Fruit fly (Drosophila melanogaster) whole organism, embryonic: ENCODE measurements around the gene CG12438.

Experiments
- Antp ChIP-seq: fragments of 200-800 bp; sonication (Bioruptor generic); optimal IDR thresholded peaks from 3 replicates; lab custom pipeline; 2016; ENCODE audit warnings: missing biosample characterization, missing genetic modification characterization
- CG10565 ChIP-seq: fragments of 200-800 bp; sonication (Bioruptor generic); optimal IDR thresholded peaks from 3 replicates; lab custom pipeline; 2016; ENCODE audit warnings: missing biosample characterization, mild to moderate bottlenecking, missing genetic modification characterization
- CG12236 ChIP-seq: fragments of 200-800 bp; sonication (Bioruptor generic); optimal IDR thresholded peaks from 2 replicates; lab custom pipeline; 2016; ENCODE audit warnings: missing biosample characterization, missing genetic modification characterization
- CG13287 ChIP-seq: fragments of 200-800 bp; sonication (Bioruptor generic); IDR thresholded peaks from 2 replicates; pipeline ENCODE4 v1.3.6; 2022; ENCODE audit warnings: missing biosample characterization, missing genetic modification characterization; ENCODE audit not compliant: partially characterized antibody
- CG15601 ChIP-seq: fragments of 200-800 bp; sonication (Bioruptor generic); optimal IDR thresholded peaks from 3 replicates; lab custom pipeline; 2019; ENCODE audit warnings: missing biosample characterization, mild to moderate bottlenecking, missing genetic modification characterization, moderate library complexity
- CG17361 ChIP-seq: fragments of 200-800 bp; sonication (Bioruptor generic); IDR thresholded peaks from 3 replicates; pipeline ENCODE4 v1.3.6; 2022; ENCODE audit warnings: missing biosample characterization, missing genetic modification characterization
- CG17568 ChIP-seq: fragments of 200-800 bp; sonication (Bioruptor generic); optimal IDR thresholded peaks from 2 replicates; lab custom pipeline; 2018; ENCODE audit warnings: missing biosample characterization, mild to moderate bottlenecking, missing genetic modification characterization, moderate library complexity
- CG17829 ChIP-seq: fragments of 200-800 bp; optimal IDR thresholded peaks from 2 replicates; lab custom pipeline; 2019; ENCODE audit warnings: missing biosample characterization, mild to moderate bottlenecking, missing genetic modification characterization, moderate library complexity
- CG2129 ChIP-seq: fragments of 200-800 bp; sonication (Bioruptor generic); IDR thresholded peaks from 2 replicates; pipeline ENCODE4 v1.3.6; 2022; ENCODE audit warnings: missing biosample characterization, missing genetic modification characterization; ENCODE audit not compliant: partially characterized antibody
- CG2875 ChIP-seq: fragments of 200-800 bp; sonication (Bioruptor generic); optimal IDR thresholded peaks from 2 replicates; lab custom pipeline; 2017; ENCODE audit warnings: missing biosample characterization, mild to moderate bottlenecking, missing genetic modification characterization, missing genetic modification reagents
- CG32767 ChIP-seq: fragments of 200-800 bp; sonication (Bioruptor generic); IDR thresholded peaks from 2 replicates; pipeline ENCODE4 v1.3.6; 2022; ENCODE audit warnings: missing biosample characterization, missing genetic modification characterization
- CG33213 ChIP-seq: fragments of 200-800 bp; sonication (Bioruptor generic); optimal IDR thresholded peaks from 3 replicates; lab custom pipeline; 2016; ENCODE audit warnings: missing biosample characterization, missing genetic modification characterization
- CG3995 ChIP-seq: fragments of 200-800 bp; sonication (Bioruptor generic); optimal IDR thresholded peaks from 3 replicates; lab custom pipeline; 2016; ENCODE audit warnings: missing biosample characterization, missing genetic modification characterization
- CG43689 ChIP-seq: fragments of 200-800 bp; sonication (Bioruptor generic); IDR thresholded peaks from 2 replicates; pipeline ENCODE4 v1.3.6; 2022; ENCODE audit warnings: missing biosample characterization, missing genetic modification characterization
- CG4707 ChIP-seq: fragments of 200-800 bp; sonication (Bioruptor generic); optimal IDR thresholded peaks from 2 replicates; lab custom pipeline; 2018; ENCODE audit warnings: missing biosample characterization, mild to moderate bottlenecking, missing genetic modification characterization, moderate library complexity
- CG6272 ChIP-seq: fragments of 200-800 bp; sonication (Bioruptor generic); IDR thresholded peaks from 2 replicates; pipeline ENCODE4 v1.3.6; 2022; ENCODE audit warnings: missing biosample characterization, missing genetic modification characterization
- CG7372 ChIP-seq: fragments of 200-800 bp; sonication (Bioruptor generic); IDR thresholded peaks from 2 replicates; pipeline ENCODE4 v1.3.6; 2022; ENCODE audit warnings: missing biosample characterization, missing genetic modification characterization
- CG7987 ChIP-seq: fragments of 200-800 bp; sonication (Bioruptor generic); optimal IDR thresholded peaks from 2 replicates; lab custom pipeline; 2018; ENCODE audit warnings: missing biosample characterization, mild to moderate bottlenecking, missing genetic modification characterization, moderate library complexity
- CG8089 ChIP-seq: fragments of 200-800 bp; sonication (Bioruptor generic); optimal IDR thresholded peaks from 3 replicates; lab custom pipeline; 2016; ENCODE audit warnings: missing biosample characterization, missing genetic modification characterization
- CTCF ChIP-seq: fragments of 200-800 bp; sonication (Bioruptor generic); optimal IDR thresholded peaks from 2 replicates; lab custom pipeline; 2017; ENCODE audit warnings: missing biosample characterization, mild to moderate bottlenecking, missing genetic modification characterization, moderate library complexity
- D19B ChIP-seq: fragments of 200-800 bp; sonication (Bioruptor generic); optimal IDR thresholded peaks from 2 replicates; lab custom pipeline; 2017; ENCODE audit warnings: missing biosample characterization, mild to moderate bottlenecking, missing genetic modification characterization
- Dad ChIP-seq: fragments of 200-800 bp; sonication (Bioruptor generic); optimal IDR thresholded peaks from 3 replicates; lab custom pipeline; 2016; ENCODE audit warnings: missing biosample characterization, missing genetic modification characterization
- Dip2 ChIP-seq: fragments of 200-800 bp; sonication (Bioruptor generic); IDR thresholded peaks from 2 replicates; pipeline ENCODE4 v1.3.6; 2022; ENCODE audit warnings: missing biosample characterization, missing genetic modification characterization
- Doc3 ChIP-seq: fragments of 200-800 bp; sonication (Bioruptor generic); IDR thresholded peaks from 3 replicates; pipeline ENCODE4 v1.3.6; 2022; ENCODE audit warnings: missing biosample characterization, missing genetic modification characterization; ENCODE audit not compliant: partially characterized antibody
- HLH54F ChIP-seq: fragments of 200-800 bp; sonication (Bioruptor generic); optimal IDR thresholded peaks from 3 replicates; lab custom pipeline; 2016; ENCODE audit warnings: missing biosample characterization, missing genetic modification characterization
- HmgD ChIP-seq: fragments of 200-800 bp; sonication (Bioruptor generic); optimal IDR thresholded peaks from 3 replicates; lab custom pipeline; 2016; ENCODE audit warnings: missing biosample characterization, missing genetic modification characterization
- Hr51 ChIP-seq, 2 experiments: fragments of 200-800 bp; sonication (Bioruptor generic); optimal IDR thresholded peaks; 2 replicates in 1 of 2; 3 replicates in 1 of 2; lab custom pipeline; 2016 to 2018; ENCODE audit warnings: missing biosample characterization in 2 of 2, missing genetic modification characterization in 2 of 2, mild to moderate bottlenecking in 1 of 2, moderate library complexity in 1 of 2
- MBD-R2 ChIP-seq: fragments of 200-800 bp; sonication (Bioruptor generic); IDR thresholded peaks from 2 replicates; pipeline ENCODE4 v1.3.6; 2022; ENCODE audit warnings: missing biosample characterization, missing genetic modification characterization
- NfI ChIP-seq: fragments of 200-800 bp; sonication (Bioruptor generic); optimal IDR thresholded peaks from 3 replicates; lab custom pipeline; 2018; ENCODE audit warnings: missing biosample characterization, mild to moderate bottlenecking, missing genetic modification characterization, moderate library complexity
- Ravus ChIP-seq: fragments of 200-800 bp; sonication (Bioruptor generic); IDR thresholded peaks from 2 replicates; pipeline ENCODE4 v1.3.6; 2022; ENCODE audit warnings: missing biosample characterization, missing genetic modification characterization
- Sox100B ChIP-seq: fragments of 200-800 bp; sonication (Bioruptor generic); optimal IDR thresholded peaks from 3 replicates; lab custom pipeline; 2018; ENCODE audit warnings: missing biosample characterization, mild to moderate bottlenecking, missing genetic modification characterization
- Sox102F ChIP-seq: fragments of 200-800 bp; sonication (Bioruptor generic); optimal IDR thresholded peaks from 2 replicates; lab custom pipeline; 2018; ENCODE audit warnings: missing biosample characterization, mild to moderate bottlenecking, missing genetic modification characterization, moderate library complexity
- aop ChIP-seq: fragments of 200-800 bp; sonication (Bioruptor generic); IDR thresholded peaks from 2 replicates; pipeline ENCODE4 v1.3.6; 2022; ENCODE audit warnings: missing biosample characterization, missing genetic modification characterization
- ara ChIP-seq: fragments of 200-800 bp; sonication (Bioruptor generic); IDR thresholded peaks from 2 replicates; pipeline ENCODE4 v1.3.6; 2022; ENCODE audit warnings: missing biosample characterization, missing genetic modification characterization
- dimm ChIP-seq: fragments of 200-800 bp; sonication (Bioruptor generic); IDR thresholded peaks from 2 replicates; pipeline ENCODE4 v1.3.6; 2022; ENCODE audit warnings: missing biosample characterization, missing genetic modification characterization
- eyg ChIP-seq: fragments of 200-800 bp; sonication (Bioruptor generic); optimal IDR thresholded peaks from 3 replicates; lab custom pipeline; 2016; ENCODE audit warnings: missing biosample characterization, missing genetic modification characterization
- fd3F ChIP-seq: fragments of 200-800 bp; sonication (Bioruptor generic); optimal IDR thresholded peaks from 2 replicates; lab custom pipeline; 2018; ENCODE audit warnings: missing biosample characterization, mild to moderate bottlenecking, missing genetic modification characterization, moderate library complexity
- ftz-f1 ChIP-seq: fragments of 200-800 bp; sonication (Bioruptor generic); optimal IDR thresholded peaks from 2 replicates; lab custom pipeline; 2016; ENCODE audit warnings: missing biosample characterization, missing genetic modification characterization
- insv ChIP-seq, 2 experiments: fragments of 200-800 bp; sonication (Bioruptor generic); optimal IDR thresholded peaks; 3 replicates each; lab custom pipeline; 2016 to 2018; ENCODE audit warnings: missing biosample characterization in 2 of 2, missing genetic modification characterization in 2 of 2
- nom ChIP-seq: fragments of 200-800 bp; sonication (Bioruptor generic); optimal IDR thresholded peaks from 2 replicates; lab custom pipeline; 2017; ENCODE audit warnings: missing biosample characterization, missing genetic modification characterization, mild to moderate bottlenecking, moderate library complexity, missing genetic modification reagents
- p53 ChIP-seq: fragments of 200-800 bp; sonication (Bioruptor generic); optimal IDR thresholded peaks from 2 replicates; lab custom pipeline; 2016; ENCODE audit warnings: missing biosample characterization, missing genetic modification characterization
- pita ChIP-seq: fragments of 200-800 bp; sonication (Bioruptor generic); optimal IDR thresholded peaks from 2 replicates; lab custom pipeline; 2017; ENCODE audit warnings: missing biosample characterization, mild to moderate bottlenecking, missing genetic modification characterization
- sc ChIP-seq, 3 experiments: fragments of >200 bp in 2 of 3; fragments of 200-800 bp in 1 of 3; sonication (Bioruptor generic) in 1 of 3; optimal IDR thresholded peaks; 2 replicates in 2 of 3; 3 replicates in 1 of 3; lab custom pipeline; 2017; ENCODE audit warnings: mild to moderate bottlenecking in 1 of 3, missing biosample characterization in 1 of 3, missing genetic modification characterization in 1 of 3, missing genetic modification reagents in 1 of 3
- sima ChIP-seq: fragments of 200-800 bp; sonication (Bioruptor generic); optimal IDR thresholded peaks from 2 replicates; lab custom pipeline; 2016; ENCODE audit warnings: missing biosample characterization, missing genetic modification characterization
- sob ChIP-seq: fragments of 200-800 bp; sonication (Bioruptor generic); IDR thresholded peaks from 2 replicates; pipeline ENCODE4 v1.3.6; 2022; ENCODE audit warnings: missing biosample characterization, missing genetic modification characterization
- ssp ChIP-seq: fragments of 200-800 bp; sonication (Bioruptor generic); IDR thresholded peaks from 2 replicates; pipeline ENCODE4 v1.3.6; 2022; ENCODE audit warnings: missing biosample characterization, missing genetic modification characterization
- tna ChIP-seq: fragments of 200-800 bp; sonication (Bioruptor generic); IDR thresholded peaks from 2 replicates; pipeline ENCODE4 v1.3.6; 2022; ENCODE audit warnings: missing biosample characterization, missing genetic modification characterization; ENCODE audit not compliant: partially characterized antibody
- twi ChIP-seq: fragments of 200-800 bp; optimal IDR thresholded peaks from 2 replicates; lab custom pipeline; 2019; ENCODE audit warnings: missing biosample characterization, mild to moderate bottlenecking, missing genetic modification characterization, moderate library complexity
- vfl ChIP-seq: fragments of 200-800 bp; sonication (Bioruptor generic); optimal IDR thresholded peaks from 2 replicates; lab custom pipeline; 2016; ENCODE audit warnings: missing biosample characterization, missing genetic modification characterization

The CG12438 gene

dm6 chr2L:8717618-8718336 is 34.3 kb upstream of the CG12438 start (continued):
- TF ChIP-seq p53 (GFP tag; lab: Kevin White, UChicago) (no peak), tna (GFP tag; lab: Robert Waterston, UW) (no peak), Sox100B (peak; percentile 94), CG43689 (GFP tag; lab: Robert Waterston, UW) (peak; percentile 38; the same call in 1 of the 2 replicates), ssp (GFP tag; lab: Robert Waterston, UW) (peak; percentile 58; the same call in 1 of the 2 replicates), nom (GFP tag; lab: Kevin White, UChicago) (peak; percentile 59), pita (GFP tag; lab: Kevin White, UChicago) (no peak), Antp (GFP tag; lab: Kevin White, UChicago) (peak; percentile 15), dimm (GFP tag; lab: Robert Waterston, UW) (no peak), Ravus (GFP tag; lab: Robert Waterston, UW) (peak; percentile 53), CG12236 (GFP tag; lab: Kevin White, UChicago) (peak; percentile 33), fd3F (GFP tag; lab: Kevin White, UChicago) (peak; percentile 88), CG33213 (GFP tag; lab: Kevin White, UChicago) (no peak), MBD-R2 (GFP tag; lab: Robert Waterston, UW) (0 out of 2 replicates have a peak, but pooled peaks have one; percentile 37), Doc3 (no peak), CG6272 (GFP tag; lab: Robert Waterston, UW) (no peak), Sox102F (peak; percentile 93), CG15601 (tag; lab: Kevin White, UChicago) (peak; percentile 82), ftz-f1 (GFP tag; lab: Kevin White, UChicago) (no peak), Hr51 (GFP tag; optimal IDR thresholded peaks at IDR 0.05; lab: Kevin White, UChicago) (peak; percentile 60 to 96), sob (GFP tag; lab: Robert Waterston, UW) (peak; percentile 77), CTCF (GFP tag; lab: Kevin White, UChicago) (peak; percentile 64), CG4707 (GFP tag; lab: Kevin White, UChicago) (peak; percentile 78), NfI (peak; percentile 89), HmgD (GFP tag; lab: Kevin White, UChicago) (no peak), CG13287 (GFP tag; lab: Robert Waterston, UW) (peak; percentile 61), CG8089 (GFP tag; lab: Kevin White, UChicago) (peak; percentile 41), aop (peak; percentile 54; the same call in 1 of the 2 replicates), CG10565 (peak; percentile 17), HLH54F (GFP tag; lab: Kevin White, UChicago) (peak; percentile 66), twi (tag; lab: Kevin White, UChicago) (peak; percentile 75), CG17829 (tag; lab: Kevin White, UChicago) (peak; percentile 88), CG3995 (GFP tag; lab: Kevin White, UChicago) (peak; percentile 45), Dad (GFP tag; lab: Kevin White, UChicago) (peak; percentile 64), sc (optimal IDR thresholded peaks at IDR 0.05; lab: Kevin White, UChicago) (no peak), sc (GFP tag; optimal IDR thresholded peaks at IDR 0.05; lab: Kevin White, UChicago) (peak; percentile 74), insv (GFP tag; optimal IDR thresholded peaks at IDR 0.05; lab: Kevin White, UChicago) (peak in 1 of 2 experiments; percentile 68), CG2129 (GFP tag; lab: Robert Waterston, UW) (no peak), CG17568 (peak; percentile 83), ara (peak; percentile 40), CG7987 (peak; percentile 64), eyg (GFP tag; lab: Kevin White, UChicago) (no peak), D19B (GFP tag; lab: Kevin White, UChicago) (peak; percentile 85), CG32767 (0 out of 2 replicates have a peak, but pooled peaks have one; percentile 64), Dip2 (GFP tag; lab: Robert Waterston, UW) (no peak), CG7372 (GFP tag; lab: Robert Waterston, UW) (no peak), vfl (GFP tag; lab: Kevin White, UChicago) (peak; percentile 66), CG17361 (peak; percentile 97), sima (peak; percentile 49), CG2875 (GFP tag; lab: Kevin White, UChicago) (peak; percentile 88)
